Fruit fly (Drosophila melanogaster) whole organism, embryonic: ENCODE results near the gene Trax.

ENCODE experiments used
- Adf1 ChIP-seq: fragments of 200-800 bp; sonication (Bioruptor generic); IDR thresholded peaks from 2 replicates; pipeline ENCODE4 v1.3.6; 2022; ENCODE audit warnings: missing biosample characterization, missing genetic modification characterization
- Atf3 ChIP-seq: fragments of 200-800 bp; sonication (Bioruptor generic); optimal IDR thresholded peaks from 3 replicates; lab custom pipeline; 2016; ENCODE audit warnings: missing biosample characterization, missing genetic modification characterization
- Atf6 ChIP-seq: fragments of 200-800 bp; sonication (Bioruptor generic); IDR thresholded peaks from 2 replicates; pipeline ENCODE4 v1.3.6; 2022; ENCODE audit warnings: missing biosample characterization, missing genetic modification characterization
- Blimp-1 ChIP-seq: fragments of 200-800 bp; sonication (Bioruptor generic); optimal IDR thresholded peaks from 3 replicates; lab custom pipeline; 2018; ENCODE audit warnings: missing biosample characterization, missing genetic modification characterization, mild to moderate bottlenecking, moderate library complexity, missing genetic modification reagents
- CG10462 ChIP-seq: fragments of 200-800 bp; sonication (Bioruptor generic); optimal IDR thresholded peaks from 2 replicates; lab custom pipeline; 2016; ENCODE audit warnings: missing biosample characterization, missing genetic modification characterization
- CG11247 ChIP-seq: fragments of 200-800 bp; sonication (Bioruptor generic); IDR thresholded peaks from 2 replicates; pipeline ENCODE4 v1.3.6; 2022; ENCODE audit warnings: missing biosample characterization, missing genetic modification characterization
- CG11696 ChIP-seq: fragments of 200-800 bp; sonication (Bioruptor generic); IDR thresholded peaks from 2 replicates; pipeline ENCODE4 v1.3.6; 2022; ENCODE audit warnings: missing biosample characterization, missing genetic modification characterization
- CG13624 ChIP-seq: fragments of 200-800 bp; sonication (Bioruptor generic); optimal IDR thresholded peaks from 2 replicates; lab custom pipeline; 2016; ENCODE audit warnings: missing biosample characterization, missing genetic modification characterization
- CG17186 ChIP-seq: fragments of 200-800 bp; sonication (Bioruptor generic); optimal IDR thresholded peaks from 3 replicates; lab custom pipeline; 2017; ENCODE audit warnings: missing biosample characterization, missing genetic modification reagents, missing genetic modification characterization
- CG17829 ChIP-seq: fragments of 200-800 bp; optimal IDR thresholded peaks from 2 replicates; lab custom pipeline; 2019; ENCODE audit warnings: missing biosample characterization, mild to moderate bottlenecking, missing genetic modification characterization, moderate library complexity
- CG30403 ChIP-seq: fragments of 200-800 bp; sonication (Bioruptor generic); optimal IDR thresholded peaks from 3 replicates; lab custom pipeline; 2016; ENCODE audit warnings: missing biosample characterization, missing genetic modification characterization
- CG31224 ChIP-seq: fragments of 200-800 bp; sonication (Bioruptor generic); IDR thresholded peaks from 2 replicates; pipeline ENCODE4 v1.3.6; 2022; ENCODE audit warnings: missing biosample characterization, missing genetic modification characterization
- CG3281 ChIP-seq: fragments of 200-800 bp; sonication (Bioruptor generic); optimal IDR thresholded peaks from 3 replicates; lab custom pipeline; 2017; ENCODE audit warnings: missing biosample characterization, mild to moderate bottlenecking, missing genetic modification characterization
- CG4707 ChIP-seq: fragments of 200-800 bp; sonication (Bioruptor generic); optimal IDR thresholded peaks from 2 replicates; lab custom pipeline; 2018; ENCODE audit warnings: missing biosample characterization, mild to moderate bottlenecking, missing genetic modification characterization, moderate library complexity
- CG4854 ChIP-seq: fragments of 200-800 bp; sonication (Bioruptor generic); optimal IDR thresholded peaks from 2 replicates; lab custom pipeline; 2016; ENCODE audit warnings: missing biosample characterization, missing genetic modification characterization, inconsistent platforms
- CG6683 ChIP-seq: fragments of 200-800 bp; sonication (Bioruptor generic); optimal IDR thresholded peaks from 2 replicates; lab custom pipeline; 2017; ENCODE audit warnings: missing biosample characterization, mild to moderate bottlenecking, missing genetic modification characterization, missing genetic modification reagents
- CG6813 ChIP-seq: fragments of 200-800 bp; sonication (Bioruptor generic); optimal IDR thresholded peaks from 2 replicates; lab custom pipeline; 2017; ENCODE audit warnings: missing biosample characterization, missing genetic modification characterization, mild to moderate bottlenecking, moderate library complexity, missing genetic modification reagents
- CG8765 ChIP-seq: fragments of 200-800 bp; sonication (Bioruptor generic); IDR thresholded peaks from 2 replicates; pipeline ENCODE4 v1.3.6; 2022; ENCODE audit warnings: missing biosample characterization, missing genetic modification characterization
- CTCF ChIP-seq: fragments of 200-800 bp; sonication (Bioruptor generic); optimal IDR thresholded peaks from 2 replicates; lab custom pipeline; 2017; ENCODE audit warnings: missing biosample characterization, mild to moderate bottlenecking, missing genetic modification characterization, moderate library complexity
- Dbx ChIP-seq: fragments of 200-800 bp; sonication (Bioruptor generic); IDR thresholded peaks from 3 replicates; pipeline ENCODE4 v1.3.6; 2022; ENCODE audit warnings: missing biosample characterization, missing genetic modification characterization
- Eip74EF ChIP-seq, 2 experiments: fragments of 200-800 bp in 1 of 2; fragments of >200 bp in 1 of 2; sonication (Bioruptor generic) in 1 of 2; optimal IDR thresholded peaks; 2 replicates each; lab custom pipeline; 2017 to 2019; ENCODE audit warnings: missing biosample characterization in 2 of 2, missing genetic modification characterization in 2 of 2, mild to moderate bottlenecking in 1 of 2, moderate library complexity in 1 of 2
- Ets65A ChIP-seq: fragments of 200-800 bp; sonication (Bioruptor generic); peaks from one replicate; lab custom pipeline; 2016; ENCODE audit warnings: missing biosample characterization, missing genetic modification characterization
- H15 ChIP-seq: fragments of 200-800 bp; sonication (Bioruptor generic); IDR thresholded peaks from 3 replicates; pipeline ENCODE4 v1.3.6; 2022; ENCODE audit warnings: missing biosample characterization, missing genetic modification characterization
- HLH54F ChIP-seq: fragments of 200-800 bp; sonication (Bioruptor generic); optimal IDR thresholded peaks from 3 replicates; lab custom pipeline; 2016; ENCODE audit warnings: missing biosample characterization, missing genetic modification characterization
- HmgZ ChIP-seq: fragments of 200-800 bp; sonication (Bioruptor generic); optimal IDR thresholded peaks from 2 replicates; lab custom pipeline; 2018; ENCODE audit warnings: missing biosample characterization, mild to moderate bottlenecking, missing genetic modification characterization
- NC2α ChIP-seq: fragments of 200-800 bp; sonication (Bioruptor generic); optimal IDR thresholded peaks from 2 replicates; lab custom pipeline; 2016; ENCODE audit warnings: missing biosample characterization, missing genetic modification characterization
- NC2β ChIP-seq: fragments of 200-800 bp; sonication (Bioruptor generic); optimal IDR thresholded peaks from 2 replicates; lab custom pipeline; 2016; ENCODE audit warnings: missing biosample characterization, missing genetic modification characterization
- Neu2 ChIP-seq: fragments of 200-800 bp; sonication (Bioruptor generic); optimal IDR thresholded peaks from 3 replicates; lab custom pipeline; 2016; ENCODE audit warnings: missing biosample characterization, missing genetic modification characterization, borderline replicate concordance
- Nf-YB ChIP-seq: fragments of 200-800 bp; sonication (Bioruptor generic); optimal IDR thresholded peaks from 3 replicates; lab custom pipeline; 2019; ENCODE audit warnings: missing biosample characterization, mild to moderate bottlenecking, missing genetic modification characterization, moderate library complexity
- Rfx ChIP-seq: fragments of 200-800 bp; sonication (Bioruptor generic); IDR thresholded peaks from 2 replicates; pipeline ENCODE4 v1.3.6; 2022; ENCODE audit warnings: missing biosample characterization, missing genetic modification characterization
- Sry-δ ChIP-seq: fragments of 200-800 bp; sonication (Bioruptor generic); optimal IDR thresholded peaks from 2 replicates; lab custom pipeline; 2016; ENCODE audit warnings: missing biosample characterization, missing genetic modification characterization
- TFAM ChIP-seq: fragments of 200-800 bp; sonication (Bioruptor generic); optimal IDR thresholded peaks from 2 replicates; lab custom pipeline; 2017; ENCODE audit warnings: missing biosample characterization, missing genetic modification characterization, inconsistent platforms
- Trl ChIP-seq, 3 experiments: fragments of >200 bp in 2 of 3; fragments of 200-800 bp in 1 of 3; sonication (Bioruptor generic) in 1 of 3; optimal IDR thresholded peaks; 2 replicates in 1 of 3; 3 replicates in 2 of 3; lab custom pipeline; 2016 to 2017; ENCODE audit warnings: missing biosample characterization in 1 of 3, missing genetic modification characterization in 1 of 3
- al ChIP-seq: fragments of 200-800 bp; sonication (Bioruptor generic); IDR thresholded peaks from 2 replicates; pipeline ENCODE4 v1.3.6; 2022; ENCODE audit warnings: missing biosample characterization, missing genetic modification characterization
- bigmax ChIP-seq: fragments of 200-800 bp; sonication (Bioruptor generic); optimal IDR thresholded peaks from 2 replicates; lab custom pipeline; 2018; ENCODE audit warnings: missing biosample characterization, mild to moderate bottlenecking, missing genetic modification characterization
- bsh ChIP-seq, 2 experiments: fragments of 200-800 bp; sonication (Bioruptor generic); optimal IDR thresholded peaks; 2 replicates each; lab custom pipeline; 2017 to 2018; ENCODE audit warnings: mild to moderate bottlenecking in 2 of 2, missing biosample characterization in 2 of 2, missing genetic modification characterization in 2 of 2, moderate library complexity in 1 of 2
- chm ChIP-seq: fragments of 200-800 bp; sonication (Bioruptor generic); IDR thresholded peaks from 2 replicates; pipeline ENCODE4 v1.3.6; 2022; ENCODE audit warnings: missing biosample characterization, missing genetic modification characterization
- chn ChIP-seq: fragments of 200-800 bp; sonication (Bioruptor generic); optimal IDR thresholded peaks from 2 replicates; lab custom pipeline; 2016; ENCODE audit warnings: missing biosample characterization, missing genetic modification characterization
- crc ChIP-seq: fragments of 200-800 bp; sonication (Bioruptor generic); optimal IDR thresholded peaks from 2 replicates; lab custom pipeline; 2016; ENCODE audit warnings: missing biosample characterization, missing genetic modification characterization
- crol ChIP-seq: fragments of 200-800 bp; sonication (Bioruptor generic); IDR thresholded peaks from 2 replicates; pipeline ENCODE4 v1.3.6; 2022; ENCODE audit warnings: missing biosample characterization, missing genetic modification characterization
- gro ChIP-seq: fragments of 200-800 bp; sonication (Bioruptor generic); optimal IDR thresholded peaks from 2 replicates; lab custom pipeline; 2016; ENCODE audit warnings: missing biosample characterization, missing genetic modification characterization
- jumu ChIP-seq: fragments of 200-800 bp; sonication (Bioruptor generic); optimal IDR thresholded peaks from 3 replicates; lab custom pipeline; 2016; ENCODE audit warnings: missing biosample characterization, missing genetic modification characterization
- ken ChIP-seq: fragments of 200-800 bp; sonication (Bioruptor generic); IDR thresholded peaks from 3 replicates; pipeline ENCODE4 v1.3.6; 2022; ENCODE audit warnings: missing biosample characterization, missing genetic modification characterization
- luna ChIP-seq: fragments of 200-800 bp; sonication (Bioruptor generic); optimal IDR thresholded peaks from 2 replicates; lab custom pipeline; 2016; ENCODE audit warnings: missing biosample characterization, missing genetic modification characterization
- pzg ChIP-seq: fragments of 200-800 bp; sonication (Bioruptor generic); optimal IDR thresholded peaks from 3 replicates; lab custom pipeline; 2018; ENCODE audit warnings: missing biosample characterization, mild to moderate bottlenecking, missing genetic modification characterization, moderate library complexity
- row ChIP-seq: fragments of 200-800 bp; sonication (Bioruptor generic); IDR thresholded peaks from 3 replicates; pipeline ENCODE4 v1.3.6; 2022; ENCODE audit warnings: missing biosample characterization, missing genetic modification characterization
- so ChIP-seq: fragments of 200-800 bp; sonication (Bioruptor generic); IDR thresholded peaks from 3 replicates; pipeline ENCODE4 v1.3.6; 2022; ENCODE audit warnings: missing biosample characterization, missing genetic modification characterization
- zen2 ChIP-seq: fragments of 200-800 bp; sonication (Bioruptor generic); IDR thresholded peaks from 3 replicates; pipeline ENCODE4 v1.3.6; 2022; ENCODE audit warnings: missing biosample characterization, missing genetic modification characterization; ENCODE audit not compliant: partially characterized antibody
- zfh2 ChIP-seq: fragments of 200-800 bp; sonication (Bioruptor generic); optimal IDR thresholded peaks from 2 replicates; lab custom pipeline; 2016; ENCODE audit warnings: missing biosample characterization, missing genetic modification characterization

The Trax gene

dm6 chr3R:15342926-15343685 lies 18.4 kb upstream of the Trax start, which contains the start of gene Nagk (continued):
- no peak for TF ChIP-seq Neu2 (GFP tag; lab: Kevin White, UChicago)
- TF ChIP-seq CG11247 (GFP tag; lab: Robert Waterston, UW) = 0 out of 2 replicates have a peak, but pooled peaks have one; percentile 5
- no peak for TF ChIP-seq jumu (GFP tag; lab: Kevin White, UChicago)
- TF ChIP-seq CG8765 = no peak
- peak; percentile 62 for TF ChIP-seq CG3281
- peak; percentile 13; the same call in 1 of the 2 replicates for TF ChIP-seq Atf6
- peak; percentile 49; the same call in 1 of the 3 replicates for TF ChIP-seq Dbx (GFP tag; lab: Robert Waterston, UW)
- no peak for TF ChIP-seq NC2α
- TF ChIP-seq CG6683 (GFP tag; lab: Kevin White, UChicago) = no peak
- peak; percentile 6 for TF ChIP-seq Atf3 (GFP tag; lab: Kevin White, UChicago)
- no peak for TF ChIP-seq bigmax (GFP tag; lab: Kevin White, UChicago)
- TF ChIP-seq CG31224 (GFP tag; lab: Robert Waterston, UW) = no peak; the same call in 1 of the 2 replicates
- no peak for TF ChIP-seq CG4707 (GFP tag; lab: Kevin White, UChicago)
- peak; percentile 52 for TF ChIP-seq CG4854 (GFP tag; lab: Kevin White, UChicago)
- TF ChIP-seq Sry-δ = peak; percentile 37
- peak; percentile 77 for TF ChIP-seq CG30403
- TF ChIP-seq Ets65A (GFP tag; lab: Kevin White, UChicago) = peak; percentile 91
- TF ChIP-seq pzg (GFP tag; lab: Kevin White, UChicago) = peak; percentile 34
- no peak for TF ChIP-seq TFAM (GFP tag; lab: Kevin White, UChicago)
- peak; percentile 86 for TF ChIP-seq row (GFP tag; lab: Robert Waterston, UW)
- peak; percentile 28 for TF ChIP-seq Blimp-1
- TF ChIP-seq CG6813 = no peak
- peak; percentile 57 for TF ChIP-seq HLH54F (GFP tag; lab: Kevin White, UChicago)
- TF ChIP-seq zen2 (GFP tag; lab: Robert Waterston, UW) = no peak
- peak; percentile 5 for TF ChIP-seq HmgZ
- TF ChIP-seq CG13624 (GFP tag; lab: Kevin White, UChicago) = peak; percentile 67
- TF ChIP-seq CG11696 (GFP tag; lab: Robert Waterston, UW) = peak; percentile 19; the same call in 1 of the 2 replicates
- TF ChIP-seq crol (GFP tag; lab: Robert Waterston, UW) = no peak
- no peak for TF ChIP-seq CG17186
- TF ChIP-seq CG10462 = no peak
- TF ChIP-seq H15 (GFP tag; lab: Robert Waterston, UW) = peak; percentile 5; the same call in 1 of the 3 replicates
- 0 out of 2 replicates have a peak, but pooled peaks have one; percentile 9 for TF ChIP-seq al (GFP tag; lab: Robert Waterston, UW)
- no peak for TF ChIP-seq so (GFP tag; lab: Robert Waterston, UW)
- peak; percentile 12 for TF ChIP-seq crc (GFP tag; lab: Kevin White, UChicago)
- TF ChIP-seq gro (GFP tag; lab: Kevin White, UChicago) = peak; percentile 60
- TF ChIP-seq Eip74EF (GFP tag; optimal IDR thresholded peaks at IDR 0.05; lab: Kevin White, UChicago) = peak in 1 of 2 experiments; percentile 79
- TF ChIP-seq chm (GFP tag; lab: Robert Waterston, UW) = peak; percentile 19; the same call in 1 of the 2 replicates
- peak; percentile 46 for TF ChIP-seq Nf-YB (GFP tag; lab: Kevin White, UChicago)
- TF ChIP-seq bsh (GFP tag; optimal IDR thresholded peaks at IDR 0.05; lab: Kevin White, UChicago) = peak; percentile 24 to 41
- TF ChIP-seq Adf1 = peak; percentile 31; the same call in 1 of the 2 replicates
- peak; percentile 44 for TF ChIP-seq Rfx (GFP tag; lab: Robert Waterston, UW)
- peak; percentile 48; the same call in 1 of the 3 replicates for TF ChIP-seq ken (GFP tag; lab: Robert Waterston, UW)
- no peak for TF ChIP-seq luna (GFP tag; lab: Kevin White, UChicago)
- no peak for TF ChIP-seq Trl (optimal IDR thresholded peaks at IDR 0.05; lab: Kevin White, UChicago)
- TF ChIP-seq Trl (GFP tag; optimal IDR thresholded peaks at IDR 0.05; lab: Kevin White, UChicago) = peak; percentile 37
- TF ChIP-seq CG17829 (tag; lab: Kevin White, UChicago) = peak; percentile 39
- TF ChIP-seq zfh2 (GFP tag; lab: Kevin White, UChicago) = peak; percentile 64
- TF ChIP-seq chn (GFP tag; lab: Kevin White, UChicago) = peak; percentile 43
- TF ChIP-seq NC2β (GFP tag; lab: Kevin White, UChicago) = no peak
- no peak for TF ChIP-seq CTCF (GFP tag; lab: Kevin White, UChicago)
